Worm (Caenorhabditis elegans): Measurements from ENCODE around the gene tag-278.

DNA sequence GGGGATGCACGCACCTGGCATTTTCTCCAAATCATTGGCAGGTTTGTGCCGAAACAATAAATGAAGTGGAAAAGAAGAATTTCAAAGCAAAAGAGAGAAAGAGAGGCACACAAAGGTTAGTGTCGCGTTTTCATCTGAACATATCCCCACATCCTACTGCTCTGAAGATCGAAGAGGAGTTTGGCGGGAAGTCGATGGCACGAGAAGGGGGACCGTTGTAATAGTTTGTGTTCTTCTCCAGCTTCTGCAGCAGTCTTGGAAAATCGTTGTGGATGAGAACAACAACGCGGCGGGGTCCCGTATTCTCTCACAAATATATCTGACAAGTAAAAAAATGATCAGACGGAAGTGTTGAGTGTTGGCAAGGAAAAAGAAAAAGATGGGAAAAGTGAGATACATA is 43.1 kb downstream of the tag-278 start:
- TF ChIP-seq egl-27 (tag; optimal IDR thresholded peaks at IDR 0.05), result no peak
- TF ChIP-seq lin-13 (GFP tag; optimal IDR thresholded peaks at IDR 0.05), result no peak
- TF ChIP-seq elt-2 (tag; optimal IDR thresholded peaks at IDR 0.05), result no peak
- TF ChIP-seq nhr-28 (tag; optimal IDR thresholded peaks at IDR 0.05), result no peak
- TF ChIP-seq ets-5 (GFP tag; IDR thresholded peaks at IDR 0.05), result no peak
- no peak for TF ChIP-seq ces-1 (GFP tag; optimal IDR thresholded peaks at IDR 0.05)
- no peak for TF ChIP-seq Y116A8C.19 (tag; optimal IDR thresholded peaks at IDR 0.05; ENCODE audit: borderline replicate concordance)
- no peak for TF ChIP-seq nhr-237 (tag; optimal IDR thresholded peaks at IDR 0.05)
- no peak for TF ChIP-seq nhr-12 (tag; optimal IDR thresholded peaks at IDR 0.05)
- no peak for TF ChIP-seq lin-15B (tag; optimal IDR thresholded peaks at IDR 0.05)

All from whole organism, L1 larva.